Worm (Caenorhabditis elegans): ENCODE data around the gene T01D1.8.

DNA sequence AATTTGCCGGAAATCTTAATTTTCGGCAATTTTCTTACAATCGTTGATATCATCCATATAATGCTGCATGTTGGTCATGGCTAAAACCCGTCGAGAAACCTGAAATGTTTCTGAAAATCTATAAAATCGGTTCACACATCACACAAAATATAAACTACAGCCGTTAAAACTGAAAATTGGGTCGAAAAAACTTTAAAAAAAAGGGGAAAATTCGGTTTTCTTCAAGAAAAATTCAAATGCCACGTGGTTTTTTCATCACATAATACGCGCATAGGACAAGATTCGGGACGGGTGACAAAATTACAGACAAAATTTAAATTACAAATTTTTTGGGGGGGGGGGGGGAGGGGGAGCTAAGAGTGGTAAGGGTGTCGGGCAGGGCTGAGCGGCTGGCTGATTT lies 46.1 kb downstream of the T01D1.8 start, which contains the start of gene Y43H11AL.1:
- TF ChIP-seq pha-4 (tag; optimal IDR thresholded peaks at IDR 0.05) = no peak
- no peak for TF ChIP-seq flh-1 (GFP tag; optimal IDR thresholded peaks at IDR 0.05)
- no peak for TF ChIP-seq mab-5 (tag; optimal IDR thresholded peaks at IDR 0.05)
- TF ChIP-seq lin-13 (tag; optimal IDR thresholded peaks at IDR 0.05) = no peak
